Worm (Caenorhabditis elegans) whole organism, early embryonic: ENCODE data around the gene ani-1.

Experiments used
- ama-1 ChIP-seq: fragments of 150-350 bp; optimal IDR thresholded peaks from 2 replicates; lab custom pipeline; 2014
- tbx-11 ChIP-seq: fragments of 200-800 bp; sonication (Bioruptor generic); IDR thresholded peaks from 2 replicates; pipeline ENCODE4 v1.3.6; 2022; ENCODE audit warnings: missing genetic modification characterization, missing compliant biosample characterization

ce11 chrIII:12436215-12436614, 17.0 kb downstream of the ani-1 start, which contains the start of gene fbxa-218:
- TF ChIP-seq tbx-11 (GFP tag; lab: Robert Waterston, UW) (no peak), ama-1 (lab: Kevin White, UChicago) (no peak)
